Worm (Caenorhabditis elegans): Measurements from ENCODE around the gene srh-201.

srh-201 gene

DNA sequence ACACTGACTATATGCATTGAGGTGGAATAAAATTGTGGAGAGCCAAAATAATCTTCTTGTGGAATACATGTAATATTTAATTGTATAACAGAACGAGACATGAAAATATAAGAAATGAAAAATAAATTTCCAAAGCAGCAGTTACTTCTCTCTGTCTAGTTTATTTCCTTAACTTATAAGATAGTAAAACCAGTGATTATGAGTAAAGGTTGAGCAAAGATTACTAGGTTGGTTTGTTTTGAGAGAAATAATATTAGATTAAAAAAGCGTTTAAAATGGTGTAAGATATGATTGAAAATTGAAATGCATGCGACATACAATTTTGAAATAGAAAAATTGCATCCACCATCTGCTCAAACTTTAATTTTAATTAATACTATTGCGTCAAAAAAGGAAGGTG, at the start of gene srh-201:
srh-201 (minus strand) TSS at position 101 of the 400 bp plus-strand sequence.
- no peak for TF ChIP-seq tab-1 (GFP tag; IDR thresholded peaks at IDR 0.05)
- TF ChIP-seq klf-2 (GFP tag; conservative IDR thresholded peaks at IDR 0.05): no peak

ce11 chrV:9063134-9063533, 49.5 kb upstream of the srh-201 start:
- TF ChIP-seq ztf-23 (GFP tag; IDR thresholded peaks at IDR 0.05) (no peak), ztf-29 (GFP tag; IDR thresholded peaks at IDR 0.05) (no peak), med-1 (GFP tag; optimal IDR thresholded peaks at IDR 0.05; ENCODE audit: insufficient read depth) (no peak), klf-2 (GFP tag; conservative IDR thresholded peaks at IDR 0.05) (no peak), tab-1 (GFP tag; IDR thresholded peaks at IDR 0.05) (no peak), cog-1 (tag; optimal IDR thresholded peaks at IDR 0.05) (no peak), flt-1 (GFP tag; IDR thresholded peaks at IDR 0.05) (no peak), T22C8.4 (GFP tag; IDR thresholded peaks at IDR 0.05) (no peak), ref-1 (GFP tag; conservative IDR thresholded peaks at IDR 0.05) (no peak)

ce11 chrV:9062341-9062740, 48.7 kb upstream of the srh-201 start, which contains the start of gene C25E10.12:
Gene C25E10.12, minus strand, starts transcription at chrV:9062441.
- no peak for TF ChIP-seq T22C8.4 (GFP tag; IDR thresholded peaks at IDR 0.05)
- no peak for TF ChIP-seq ztf-23 (GFP tag; IDR thresholded peaks at IDR 0.05)
- no peak for TF ChIP-seq klf-2 (GFP tag; conservative IDR thresholded peaks at IDR 0.05)
- TF ChIP-seq ref-1 (GFP tag; conservative IDR thresholded peaks at IDR 0.05): no peak
- TF ChIP-seq flt-1 (GFP tag; IDR thresholded peaks at IDR 0.05): no peak
- TF ChIP-seq ztf-29 (GFP tag; IDR thresholded peaks at IDR 0.05): no peak
- no peak for TF ChIP-seq med-1 (GFP tag; optimal IDR thresholded peaks at IDR 0.05; ENCODE audit: insufficient read depth)
- no peak for TF ChIP-seq cog-1 (tag; optimal IDR thresholded peaks at IDR 0.05)
- TF ChIP-seq tab-1 (GFP tag; IDR thresholded peaks at IDR 0.05): no peak

DNA sequence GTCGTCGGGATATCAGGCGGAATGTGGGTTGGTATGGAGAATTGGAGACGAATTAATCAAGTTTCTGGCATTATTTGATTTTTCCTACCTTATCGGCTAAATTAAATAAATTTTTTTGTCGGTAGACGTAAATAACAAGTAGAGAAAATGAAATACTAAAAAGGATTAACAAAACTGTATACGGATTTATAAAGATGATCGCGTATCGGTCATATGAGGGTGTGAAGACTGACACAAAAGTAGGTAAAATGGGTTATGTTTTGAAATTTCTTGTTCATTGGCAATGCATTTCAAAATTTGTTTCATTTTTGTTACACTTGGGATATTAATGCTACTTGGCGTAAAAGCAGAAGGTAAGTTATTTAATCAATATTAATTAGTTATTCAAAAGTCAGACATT, 45.8 kb upstream of the srh-201 start, which contains the start of the genes C25E10.16 and C25E10.13:
C25E10.16 (minus strand) TSS at position 101 of the 400 bp plus-strand sequence.
C25E10.13 (plus strand) TSS at position 256 of the 400 bp plus-strand sequence.
- TF ChIP-seq med-1 (GFP tag; optimal IDR thresholded peaks at IDR 0.05; ENCODE audit: insufficient read depth): no peak
- no peak for TF ChIP-seq cog-1 (tag; optimal IDR thresholded peaks at IDR 0.05)
- TF ChIP-seq ztf-23 (GFP tag; IDR thresholded peaks at IDR 0.05): no peak
- TF ChIP-seq ztf-29 (GFP tag; IDR thresholded peaks at IDR 0.05): no peak
- no peak for TF ChIP-seq flt-1 (GFP tag; IDR thresholded peaks at IDR 0.05)
- TF ChIP-seq ref-1 (GFP tag; conservative IDR thresholded peaks at IDR 0.05): no peak
- TF ChIP-seq T22C8.4 (GFP tag; IDR thresholded peaks at IDR 0.05): no peak
- TF ChIP-seq klf-2 (GFP tag; conservative IDR thresholded peaks at IDR 0.05): no peak
- no peak for TF ChIP-seq tab-1 (GFP tag; IDR thresholded peaks at IDR 0.05)

ce11 chrV:9058627-9059026, 45.0 kb upstream of the srh-201 start, which contains the start of gene C25E10.11:
Gene C25E10.11, minus strand, starts transcription at chrV:9058727.
- TF ChIP-seq ztf-23 (GFP tag; IDR thresholded peaks at IDR 0.05) (no peak), tab-1 (GFP tag; IDR thresholded peaks at IDR 0.05) (no peak), ref-1 (GFP tag; conservative IDR thresholded peaks at IDR 0.05) (no peak), flt-1 (GFP tag; IDR thresholded peaks at IDR 0.05) (no peak), T22C8.4 (GFP tag; IDR thresholded peaks at IDR 0.05) (no peak), ztf-29 (GFP tag; IDR thresholded peaks at IDR 0.05) (no peak)

- TF ChIP-seq cog-1 (tag; optimal IDR thresholded peaks at IDR 0.05): no peak
- TF ChIP-seq flt-1 (GFP tag; IDR thresholded peaks at IDR 0.05): no peak
- TF ChIP-seq klf-2 (GFP tag; conservative IDR thresholded peaks at IDR 0.05): no peak
Measured at ce11 chrV:9056253-9056652, 42.6 kb upstream of the srh-201 start, which contains the start of gene C25E10.10. Gene C25E10.10, minus strand, starts transcription at chrV:9056353.

DNA sequence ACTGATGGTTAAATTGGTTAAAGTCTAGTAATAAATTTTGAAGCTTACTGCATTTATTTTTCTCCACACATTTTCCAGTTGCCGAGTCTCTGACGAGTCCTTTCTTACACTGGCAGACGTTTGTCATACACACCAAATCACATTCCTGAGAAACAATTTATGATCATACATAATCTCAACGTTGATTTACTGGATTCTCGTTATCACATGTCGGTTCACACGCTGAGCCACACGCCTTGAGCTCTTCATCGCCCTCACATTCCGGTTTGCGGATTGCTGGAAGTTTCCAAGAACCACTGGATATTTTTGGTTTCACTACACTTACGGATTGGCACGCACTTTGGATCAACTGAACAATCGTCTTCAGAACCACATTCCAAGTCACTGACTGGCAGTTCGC, 42.0 kb upstream of the srh-201 start:
- TF ChIP-seq ztf-23 (GFP tag; IDR thresholded peaks at IDR 0.05): no peak
- no peak for TF ChIP-seq flt-1 (GFP tag; IDR thresholded peaks at IDR 0.05)
- TF ChIP-seq klf-2 (GFP tag; conservative IDR thresholded peaks at IDR 0.05): no peak

ce11 chrV:9054771-9055170, 41.1 kb upstream of the srh-201 start, which contains the start of gene swm-1:
Gene swm-1, minus strand, starts transcription at chrV:9054871.
- no peak for TF ChIP-seq ztf-29 (GFP tag; IDR thresholded peaks at IDR 0.05)
- TF ChIP-seq med-1 (GFP tag; optimal IDR thresholded peaks at IDR 0.05; ENCODE audit: insufficient read depth): no peak
- TF ChIP-seq ztf-23 (GFP tag; IDR thresholded peaks at IDR 0.05): no peak
- TF ChIP-seq cog-1 (tag; optimal IDR thresholded peaks at IDR 0.05): no peak
- TF ChIP-seq T22C8.4 (GFP tag; IDR thresholded peaks at IDR 0.05): no peak
- no peak for TF ChIP-seq tab-1 (GFP tag; IDR thresholded peaks at IDR 0.05)
- TF ChIP-seq ref-1 (GFP tag; conservative IDR thresholded peaks at IDR 0.05): no peak
- no peak for TF ChIP-seq klf-2 (GFP tag; conservative IDR thresholded peaks at IDR 0.05)
- no peak for TF ChIP-seq flt-1 (GFP tag; IDR thresholded peaks at IDR 0.05)

ce11 chrV:9053969-9054368, 40.3 kb upstream of the srh-201 start, which contains the start of gene C25E10.8:
Gene C25E10.8, minus strand, starts transcription at chrV:9054069.
- no peak for TF ChIP-seq ref-1 (GFP tag; conservative IDR thresholded peaks at IDR 0.05)
- no peak for TF ChIP-seq klf-2 (GFP tag; conservative IDR thresholded peaks at IDR 0.05)
- TF ChIP-seq cog-1 (tag; optimal IDR thresholded peaks at IDR 0.05): no peak

DNA sequence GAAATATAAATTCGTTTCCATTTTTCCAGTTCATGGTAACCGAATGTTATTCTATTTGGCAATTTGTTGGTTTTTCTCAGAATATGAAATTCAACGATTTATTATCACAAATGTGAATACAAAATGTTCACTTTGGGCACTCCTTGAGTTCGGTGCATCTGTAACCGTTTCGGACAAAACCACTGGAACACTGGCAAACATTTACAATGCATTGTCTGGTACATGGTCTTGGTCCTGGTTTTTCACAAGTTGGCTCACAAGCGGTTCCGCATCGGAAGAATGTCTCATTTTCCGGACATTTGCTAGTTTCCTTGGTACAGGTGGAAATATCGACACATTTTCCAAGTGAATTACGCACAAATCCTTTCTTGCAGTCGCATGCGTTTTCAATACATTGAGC, 39.6 kb upstream of the srh-201 start:
- no peak for TF ChIP-seq T22C8.4 (GFP tag; IDR thresholded peaks at IDR 0.05)
- TF ChIP-seq med-1 (GFP tag; optimal IDR thresholded peaks at IDR 0.05; ENCODE audit: insufficient read depth): no peak
- TF ChIP-seq ref-1 (GFP tag; conservative IDR thresholded peaks at IDR 0.05): no peak
- TF ChIP-seq ztf-29 (GFP tag; IDR thresholded peaks at IDR 0.05): no peak
- TF ChIP-seq cog-1 (tag; optimal IDR thresholded peaks at IDR 0.05): no peak
- no peak for TF ChIP-seq klf-2 (GFP tag; conservative IDR thresholded peaks at IDR 0.05)
- no peak for TF ChIP-seq tab-1 (GFP tag; IDR thresholded peaks at IDR 0.05)
- no peak for TF ChIP-seq flt-1 (GFP tag; IDR thresholded peaks at IDR 0.05)
- no peak for TF ChIP-seq ztf-23 (GFP tag; IDR thresholded peaks at IDR 0.05)

DNA sequence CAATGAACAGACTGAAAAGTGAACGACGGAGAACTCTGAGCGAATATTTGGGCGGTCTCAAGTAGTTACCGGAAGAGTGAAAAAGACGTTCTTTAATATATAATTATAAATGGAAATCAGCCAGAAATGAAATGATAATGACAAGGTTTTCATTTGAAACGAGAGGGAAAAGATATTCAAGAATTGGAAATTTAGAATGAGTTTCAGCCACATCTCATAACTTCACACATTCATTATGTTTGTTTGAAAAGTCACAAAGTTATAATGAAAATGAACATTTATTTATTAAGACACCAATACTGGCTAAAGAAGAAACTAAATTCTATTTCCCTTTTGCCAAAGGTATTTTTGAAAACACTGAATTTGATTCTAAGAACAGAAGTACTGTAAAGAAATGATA, 37.4 kb upstream of the srh-201 start, which contains the start of gene C25E10.7:
C25E10.7 (minus strand) TSS at position 101 of the 400 bp plus-strand sequence.
- TF ChIP-seq flt-1 (GFP tag; IDR thresholded peaks at IDR 0.05) (no peak), ztf-23 (GFP tag; IDR thresholded peaks at IDR 0.05) (no peak), ref-1 (GFP tag; conservative IDR thresholded peaks at IDR 0.05) (no peak), klf-2 (GFP tag; conservative IDR thresholded peaks at IDR 0.05) (no peak), med-1 (GFP tag; optimal IDR thresholded peaks at IDR 0.05; ENCODE audit: insufficient read depth) (no peak), T22C8.4 (GFP tag; IDR thresholded peaks at IDR 0.05) (no peak), ztf-29 (GFP tag; IDR thresholded peaks at IDR 0.05) (no peak), tab-1 (GFP tag; IDR thresholded peaks at IDR 0.05) (no peak), cog-1 (tag; optimal IDR thresholded peaks at IDR 0.05) (no peak)

Measured in whole organism, midembryonic.